Fruit fly (Drosophila melanogaster) whole organism, embryonic: ENCODE data around the gene Klp61F.
A peak's percentile ranks its signal among the peaks of the same experiment; 100 is the strongest.

Experiments used
- CG10462 ChIP-seq: fragments of 200-800 bp; sonication (Bioruptor generic); optimal IDR thresholded peaks from 2 replicates; lab custom pipeline; 2016; ENCODE audit warnings: missing biosample characterization, missing genetic modification characterization
- CG10959 ChIP-seq: fragments of 200-800 bp; sonication (Bioruptor generic); IDR thresholded peaks from 2 replicates; pipeline ENCODE4 v1.3.6; 2022; ENCODE audit warnings: missing biosample characterization, missing genetic modification characterization
- CG11085 ChIP-seq: fragments of 200-800 bp; sonication (Bioruptor generic); IDR thresholded peaks from 2 replicates; pipeline ENCODE4 v1.3.6; 2022; ENCODE audit warnings: missing biosample characterization, missing genetic modification characterization
- CG11398 ChIP-seq: fragments of 200-800 bp; sonication (Bioruptor generic); optimal IDR thresholded peaks from 2 replicates; lab custom pipeline; 2016; ENCODE audit warnings: missing biosample characterization, missing genetic modification characterization
- CG12391 ChIP-seq: fragments of 200-800 bp; sonication (Bioruptor generic); optimal IDR thresholded peaks from 3 replicates; lab custom pipeline; 2018; ENCODE audit warnings: missing biosample characterization, mild to moderate bottlenecking, missing genetic modification characterization, moderate library complexity
- CG15011 ChIP-seq: fragments of 200-800 bp; sonication (Bioruptor generic); optimal IDR thresholded peaks from 3 replicates; lab custom pipeline; 2018; ENCODE audit warnings: missing biosample characterization, mild to moderate bottlenecking, missing genetic modification characterization
- CG1647 ChIP-seq: fragments of 200-800 bp; sonication (Bioruptor generic); optimal IDR thresholded peaks from 3 replicates; lab custom pipeline; 2016; ENCODE audit warnings: missing biosample characterization, missing genetic modification characterization
- CG1792 ChIP-seq: fragments of 200-800 bp; sonication (Bioruptor generic); optimal IDR thresholded peaks from 2 replicates; lab custom pipeline; 2016; ENCODE audit warnings: missing biosample characterization, missing genetic modification characterization
- CG2875 ChIP-seq: fragments of 200-800 bp; sonication (Bioruptor generic); optimal IDR thresholded peaks from 2 replicates; lab custom pipeline; 2017; ENCODE audit warnings: missing biosample characterization, mild to moderate bottlenecking, missing genetic modification characterization, missing genetic modification reagents
- CG30403 ChIP-seq: fragments of 200-800 bp; sonication (Bioruptor generic); optimal IDR thresholded peaks from 3 replicates; lab custom pipeline; 2016; ENCODE audit warnings: missing biosample characterization, missing genetic modification characterization
- CG31224 ChIP-seq: fragments of 200-800 bp; sonication (Bioruptor generic); IDR thresholded peaks from 2 replicates; pipeline ENCODE4 v1.3.6; 2022; ENCODE audit warnings: missing biosample characterization, missing genetic modification characterization
- CG32772 ChIP-seq: fragments of 200-800 bp; sonication (Bioruptor generic); IDR thresholded peaks from 2 replicates; pipeline ENCODE4 v1.3.6; 2022; ENCODE audit warnings: missing biosample characterization, missing genetic modification characterization
- CG34224 ChIP-seq: fragments of 200-800 bp; sonication (Bioruptor generic); IDR thresholded peaks from 3 replicates; pipeline ENCODE4 v1.3.6; 2022; ENCODE audit warnings: missing biosample characterization, missing genetic modification characterization; ENCODE audit not compliant: partially characterized antibody
- CG4328 ChIP-seq: fragments of 200-800 bp; sonication (Bioruptor generic); optimal IDR thresholded peaks from 3 replicates; lab custom pipeline; 2017; ENCODE audit warnings: missing biosample characterization, missing genetic modification reagents, missing genetic modification characterization
- CG43689 ChIP-seq: fragments of 200-800 bp; sonication (Bioruptor generic); IDR thresholded peaks from 2 replicates; pipeline ENCODE4 v1.3.6; 2022; ENCODE audit warnings: missing biosample characterization, missing genetic modification characterization
- CG7839 ChIP-seq: fragments of 200-800 bp; sonication (Bioruptor generic); optimal IDR thresholded peaks from 3 replicates; lab custom pipeline; 2018; ENCODE audit warnings: missing biosample characterization, mild to moderate bottlenecking, missing genetic modification characterization, moderate library complexity
- Dfd ChIP-seq, 2 experiments: fragments of >200 bp; optimal IDR thresholded peaks; 2 replicates each; lab custom pipeline; 2017; ENCODE audit warnings: missing biosample characterization in 2 of 2, missing genetic modification characterization in 2 of 2
- Dip3 ChIP-seq: fragments of 200-800 bp; sonication (Bioruptor generic); optimal IDR thresholded peaks from 3 replicates; lab custom pipeline; 2016; ENCODE audit warnings: missing biosample characterization, missing genetic modification characterization
- Dll ChIP-seq: fragments of 200-800 bp; sonication (Bioruptor generic); IDR thresholded peaks from 4 replicates; pipeline ENCODE4 v1.3.6; 2022; ENCODE audit warnings: missing biosample characterization, missing genetic modification characterization; ENCODE audit not compliant: partially characterized antibody
- Doc2 ChIP-seq: fragments of 200-800 bp; sonication (Bioruptor generic); IDR thresholded peaks from 2 replicates; pipeline ENCODE4 v1.3.6; 2022; ENCODE audit warnings: missing biosample characterization, missing genetic modification characterization
- Meics ChIP-seq: fragments of 200-800 bp; sonication (Bioruptor generic); optimal IDR thresholded peaks from 2 replicates; lab custom pipeline; 2017; ENCODE audit warnings: missing biosample characterization, mild to moderate bottlenecking, missing genetic modification characterization
- Myb ChIP-seq: fragments of 200-800 bp; sonication (Bioruptor generic); optimal IDR thresholded peaks from 2 replicates; lab custom pipeline; 2016; ENCODE audit warnings: missing biosample characterization, missing genetic modification characterization
- NFAT ChIP-seq: fragments of 200-800 bp; sonication (Bioruptor generic); IDR thresholded peaks from 2 replicates; pipeline ENCODE4 v1.3.6; 2022; ENCODE audit warnings: missing biosample characterization, missing genetic modification characterization
- Optix ChIP-seq: fragments of 200-800 bp; sonication (Bioruptor generic); IDR thresholded peaks from 3 replicates; pipeline ENCODE4 v1.3.6; 2022; ENCODE audit warnings: missing biosample characterization, missing genetic modification characterization
- TFAM ChIP-seq: fragments of 200-800 bp; sonication (Bioruptor generic); optimal IDR thresholded peaks from 2 replicates; lab custom pipeline; 2017; ENCODE audit warnings: missing biosample characterization, missing genetic modification characterization, inconsistent platforms
- YL-1 ChIP-seq: fragments of 200-800 bp; sonication (Bioruptor generic); optimal IDR thresholded peaks from 3 replicates; lab custom pipeline; 2017; ENCODE audit warnings: missing biosample characterization, mild to moderate bottlenecking, missing genetic modification characterization
- ab ChIP-seq: fragments of 200-800 bp; sonication (Bioruptor generic); optimal IDR thresholded peaks from 2 replicates; lab custom pipeline; 2016; ENCODE audit warnings: missing biosample characterization, missing genetic modification characterization
- ase ChIP-seq: fragments of 200-800 bp; sonication (Bioruptor generic); IDR thresholded peaks from 3 replicates; pipeline ENCODE4 v1.3.6; 2022; ENCODE audit warnings: missing biosample characterization, missing genetic modification characterization
- chinmo ChIP-seq: fragments of 200-800 bp; sonication (Bioruptor generic); IDR thresholded peaks from 4 replicates; pipeline ENCODE4 v1.3.6; 2022; ENCODE audit warnings: missing biosample characterization, missing genetic modification characterization; ENCODE audit not compliant: partially characterized antibody
- dimm ChIP-seq: fragments of 200-800 bp; sonication (Bioruptor generic); IDR thresholded peaks from 2 replicates; pipeline ENCODE4 v1.3.6; 2022; ENCODE audit warnings: missing biosample characterization, missing genetic modification characterization
- dmrt99B ChIP-seq: fragments of 200-800 bp; sonication (Bioruptor generic); optimal IDR thresholded peaks from 2 replicates; lab custom pipeline; 2018; ENCODE audit warnings: missing biosample characterization, mild to moderate bottlenecking, missing genetic modification characterization, moderate library complexity
- en ChIP-seq: fragments of 200-800 bp; sonication (Bioruptor generic); optimal IDR thresholded peaks from 2 replicates; lab custom pipeline; 2016; ENCODE audit warnings: missing biosample characterization, missing genetic modification characterization
- fd102C ChIP-seq: fragments of 200-800 bp; sonication (Bioruptor generic); optimal IDR thresholded peaks from 2 replicates; lab custom pipeline; 2018; ENCODE audit warnings: missing biosample characterization, mild to moderate bottlenecking, missing genetic modification characterization, moderate library complexity
- gce ChIP-seq: fragments of 200-800 bp; sonication (Bioruptor generic); IDR thresholded peaks from 3 replicates; pipeline ENCODE4 v1.3.6; 2022; ENCODE audit warnings: missing biosample characterization, missing genetic modification characterization
- gro ChIP-seq: fragments of 200-800 bp; sonication (Bioruptor generic); optimal IDR thresholded peaks from 2 replicates; lab custom pipeline; 2016; ENCODE audit warnings: missing biosample characterization, missing genetic modification characterization
- hbn ChIP-seq: fragments of 200-800 bp; sonication (Bioruptor generic); IDR thresholded peaks from 2 replicates; pipeline ENCODE4 v1.3.6; 2022; ENCODE audit warnings: missing biosample characterization, missing genetic modification characterization; ENCODE audit not compliant: partially characterized antibody
- ind ChIP-seq: fragments of 200-800 bp; sonication (Bioruptor generic); optimal IDR thresholded peaks from 3 replicates; lab custom pipeline; 2016; ENCODE audit warnings: missing biosample characterization, missing genetic modification characterization
- mld ChIP-seq: fragments of 200-800 bp; sonication (Bioruptor generic); IDR thresholded peaks from 3 replicates; pipeline ENCODE4 v1.3.6; 2022; ENCODE audit warnings: missing biosample characterization, missing genetic modification characterization; ENCODE audit not compliant: partially characterized antibody
- pho ChIP-seq: fragments of 200-800 bp; sonication (Bioruptor generic); optimal IDR thresholded peaks from 2 replicates; lab custom pipeline; 2016; ENCODE audit warnings: missing biosample characterization, missing genetic modification characterization
- phol ChIP-seq: fragments of 200-800 bp; sonication (Bioruptor generic); optimal IDR thresholded peaks from 3 replicates; lab custom pipeline; 2018; ENCODE audit warnings: missing biosample characterization, mild to moderate bottlenecking, missing genetic modification characterization, moderate library complexity
- pros ChIP-seq: fragments of 200-800 bp; sonication (Bioruptor generic); optimal IDR thresholded peaks from 3 replicates; lab custom pipeline; 2019; ENCODE audit warnings: missing biosample characterization, mild to moderate bottlenecking, missing genetic modification characterization, moderate library complexity
- rib ChIP-seq: fragments of 200-800 bp; sonication (Bioruptor generic); IDR thresholded peaks from 2 replicates; pipeline ENCODE4 v1.3.6; 2022; ENCODE audit warnings: missing biosample characterization, missing genetic modification characterization
- sd ChIP-seq: fragments of 200-800 bp; sonication (Bioruptor generic); optimal IDR thresholded peaks from 3 replicates; lab custom pipeline; 2018; ENCODE audit warnings: missing biosample characterization, mild to moderate bottlenecking, missing genetic modification characterization, moderate library complexity
- sens ChIP-seq: fragments of 200-800 bp; sonication (Bioruptor generic); peaks from one replicate; lab custom pipeline; 2016; ENCODE audit warnings: missing biosample characterization, missing genetic modification characterization
- sug ChIP-seq: fragments of 200-800 bp; optimal IDR thresholded peaks from 2 replicates; lab custom pipeline; 2019; ENCODE audit warnings: missing biosample characterization, mild to moderate bottlenecking, missing genetic modification characterization, moderate library complexity
- tna ChIP-seq: fragments of 200-800 bp; sonication (Bioruptor generic); IDR thresholded peaks from 2 replicates; pipeline ENCODE4 v1.3.6; 2022; ENCODE audit warnings: missing biosample characterization, missing genetic modification characterization; ENCODE audit not compliant: partially characterized antibody
- trh ChIP-seq: fragments of 200-800 bp; sonication (Bioruptor generic); optimal IDR thresholded peaks from 2 replicates; lab custom pipeline; 2016; ENCODE audit warnings: missing biosample characterization, missing genetic modification characterization
- ttk ChIP-seq: fragments of 200-800 bp; sonication (Bioruptor generic); IDR thresholded peaks from 2 replicates; pipeline ENCODE4 v2.1.2; 2022; ENCODE audit warnings: missing biosample characterization, missing genetic modification characterization
- usp ChIP-seq: fragments of >200 bp; optimal IDR thresholded peaks from 2 replicates; lab custom pipeline; 2017; ENCODE audit warnings: missing biosample characterization, missing genetic modification characterization
- zfh1 ChIP-seq: fragments of 200-800 bp; sonication (Bioruptor generic); IDR thresholded peaks from 3 replicates; pipeline ENCODE4 v1.3.6; 2022; ENCODE audit warnings: missing biosample characterization, missing genetic modification characterization

Klp61F gene

DNA sequence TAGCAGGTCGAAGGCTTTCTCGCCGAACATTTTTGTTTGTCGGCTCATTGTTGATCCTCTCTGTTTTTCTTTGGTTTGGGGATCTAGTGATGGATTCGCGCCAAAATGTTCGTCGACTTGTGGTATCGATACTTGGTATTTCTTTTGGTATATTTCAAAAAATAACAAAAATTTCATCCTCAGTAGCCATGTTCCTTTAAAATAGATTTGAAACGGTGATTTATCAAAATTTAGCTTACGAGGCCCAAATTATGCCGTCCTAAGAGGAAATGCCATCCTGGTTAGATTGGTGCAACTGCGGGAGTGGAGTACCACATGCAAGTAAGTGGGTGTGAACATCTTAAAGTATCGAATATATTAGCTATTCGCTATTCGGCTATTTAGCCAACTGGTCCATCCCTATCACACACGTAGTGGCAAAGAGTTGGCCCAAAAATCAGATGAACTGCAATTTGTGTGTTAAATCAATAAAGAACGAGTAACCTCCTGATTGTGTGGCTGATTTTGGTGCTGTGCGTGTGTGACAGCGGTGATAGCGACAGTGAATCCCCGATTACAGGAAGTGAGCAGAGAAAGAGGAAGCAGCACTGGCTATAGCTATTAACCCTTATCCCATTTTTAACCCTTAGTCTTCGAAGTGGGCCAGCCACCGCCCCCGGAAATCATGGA lies 2.1 kb upstream of the Klp61F start, which contains the start of the genes Psf1 and Sac1 (continued):
- TF ChIP-seq ab (GFP tag; lab: Kevin White, UChicago) = no peak
- TF ChIP-seq CG11398 (GFP tag; lab: Kevin White, UChicago) = no peak
- no peak; the same call in 1 of the 2 replicates for TF ChIP-seq CG11085 (GFP tag; lab: Robert Waterston, UW)
- peak; percentile 73 for TF ChIP-seq hbn (GFP tag; lab: Robert Waterston, UW)
- TF ChIP-seq CG32772 (GFP tag; lab: Robert Waterston, UW) = no peak
- peak; percentile 79 for TF ChIP-seq CG34224 (GFP tag; lab: Robert Waterston, UW)
- peak; percentile 57 for TF ChIP-seq pho
- TF ChIP-seq trh (GFP tag; lab: Kevin White, UChicago) = no peak
- peak; percentile 36 for TF ChIP-seq CG7839 (tag; lab: Kevin White, UChicago)
- TF ChIP-seq CG15011 (GFP tag; lab: Kevin White, UChicago) = no peak
- peak; percentile 24; the same call in 1 of the 2 replicates for TF ChIP-seq ttk
- peak; percentile 84 for TF ChIP-seq CG10959 (GFP tag; lab: Robert Waterston, UW)
- peak; percentile 43; the same call in 1 of the 2 replicates for TF ChIP-seq NFAT (GFP tag; lab: Robert Waterston, UW)
- no peak for TF ChIP-seq Dfd (GFP tag; optimal IDR thresholded peaks at IDR 0.05; lab: Kevin White, UChicago)
- TF ChIP-seq mld (GFP tag; lab: Robert Waterston, UW) = peak; percentile 54; the same call in 1 of the 3 replicates
- no peak for TF ChIP-seq usp
- TF ChIP-seq TFAM (GFP tag; lab: Kevin White, UChicago) = no peak
- no peak for TF ChIP-seq CG10462 (GFP tag; lab: Kevin White, UChicago)
- no peak for TF ChIP-seq gro (GFP tag; lab: Kevin White, UChicago)
- TF ChIP-seq en (GFP tag; lab: Kevin White, UChicago) = no peak
- TF ChIP-seq ase = no peak
- TF ChIP-seq CG31224 (GFP tag; lab: Robert Waterston, UW) = no peak
- TF ChIP-seq zfh1 (GFP tag; lab: Robert Waterston, UW) = peak; percentile 36; the same call in 1 of the 3 replicates
- peak; percentile 55 for TF ChIP-seq ind (GFP tag; lab: Kevin White, UChicago)
- TF ChIP-seq CG2875 (GFP tag; lab: Kevin White, UChicago) = no peak
- TF ChIP-seq YL-1 (GFP tag; lab: Kevin White, UChicago) = peak; percentile 69
- TF ChIP-seq dimm (GFP tag; lab: Robert Waterston, UW) = no peak
- peak; percentile 35 for TF ChIP-seq Myb (GFP tag; lab: Kevin White, UChicago)
- TF ChIP-seq Doc2 = no peak
- no peak for TF ChIP-seq gce
- peak; percentile 47 for TF ChIP-seq CG1647 (GFP tag; lab: Kevin White, UChicago)
- no peak for TF ChIP-seq pros (GFP tag; lab: Kevin White, UChicago)
- no peak for TF ChIP-seq fd102C
- TF ChIP-seq chinmo (GFP tag; lab: Robert Waterston, UW) = no peak
- peak; percentile 23 for TF ChIP-seq Meics (GFP tag; lab: Kevin White, UChicago)
- TF ChIP-seq phol (tag; lab: Kevin White, UChicago) = peak; percentile 76
- TF ChIP-seq dmrt99B (tag; lab: Kevin White, UChicago) = no peak
- peak; percentile 87 for TF ChIP-seq sens (GFP tag; lab: Kevin White, UChicago)
- no peak for TF ChIP-seq CG4328 (GFP tag; lab: Kevin White, UChicago)
- peak; percentile 4 for TF ChIP-seq CG1792 (GFP tag; lab: Kevin White, UChicago)
- TF ChIP-seq sd (tag; lab: Kevin White, UChicago) = no peak
- 0 out of 3 replicates have a peak, but pooled peaks have one; percentile 11 for TF ChIP-seq Optix
- peak; percentile 46 for TF ChIP-seq Dip3
- TF ChIP-seq rib = no peak
- TF ChIP-seq CG30403 = peak; percentile 64
- TF ChIP-seq CG43689 (GFP tag; lab: Robert Waterston, UW) = no peak
- TF ChIP-seq tna (GFP tag; lab: Robert Waterston, UW) = peak; percentile 60
- peak; percentile 95 for TF ChIP-seq Dll
- TF ChIP-seq sug (tag; lab: Kevin White, UChicago) = peak; percentile 65
- peak; percentile 64 for TF ChIP-seq CG12391
